Worm (Caenorhabditis elegans) whole organism, young adult: ENCODE measurements around the gene B0496.11.

Experiments used
- B0261.1 ChIP-seq: sonication (generic microtip); optimal IDR thresholded peaks from 2 replicates; lab custom pipeline; 2016; ENCODE audit warnings: mild to moderate bottlenecking, missing genetic modification characterization, moderate library complexity, missing compliant biosample characterization
- C06A6.2 ChIP-seq: fragments of 200-800 bp; sonication (Bioruptor generic); conservative IDR thresholded peaks from 2 replicates; pipeline ENCODE4 v1.3.6; 2022; ENCODE audit warnings: missing genetic modification characterization, missing compliant biosample characterization
- D2030.7 ChIP-seq: fragments of 200-800 bp; sonication (Bioruptor generic); IDR thresholded peaks from 2 replicates; pipeline ENCODE4 v1.3.6; 2022; ENCODE audit warnings: missing genetic modification reagents, missing genetic modification characterization, missing compliant biosample characterization
- F37B4.10 ChIP-seq: fragments of 200-800 bp; sonication (Bioruptor generic); IDR thresholded peaks from 2 replicates; pipeline ENCODE4 v1.3.6; 2022; ENCODE audit warnings: missing genetic modification characterization, missing compliant biosample characterization
- F55B11.4 ChIP-seq: sonication (generic microtip); optimal IDR thresholded peaks from 2 replicates; lab custom pipeline; 2016; ENCODE audit warnings: missing compliant biosample characterization, missing genetic modification characterization, borderline replicate concordance; ENCODE audit not compliant: insufficient read depth
- K12H6.12 ChIP-seq: fragments of 200-800 bp; sonication (Bioruptor generic); optimal IDR thresholded peaks from 2 replicates; lab custom pipeline; 2018; ENCODE audit warnings: mild to moderate bottlenecking, missing genetic modification characterization, missing compliant biosample characterization
- Y79H2A.3 ChIP-seq: fragments of 200-800 bp; sonication (Bioruptor generic); conservative IDR thresholded peaks from 2 replicates; pipeline ENCODE4 v1.3.6; 2022; ENCODE audit warnings: missing genetic modification reagents, missing genetic modification characterization, missing compliant biosample characterization
- ZK185.1 ChIP-seq: sonication (generic microtip); optimal IDR thresholded peaks from 2 replicates; lab custom pipeline; 2016; ENCODE audit warnings: mild to moderate bottlenecking, missing genetic modification characterization, missing compliant biosample characterization; ENCODE audit not compliant: poor library complexity, severe bottlenecking
- aptf-3 ChIP-seq: fragments of 200-800 bp; sonication (Bioruptor generic); IDR thresholded peaks from 2 replicates; pipeline ENCODE4 v1.3.6; 2022; ENCODE audit warnings: missing genetic modification characterization, missing compliant biosample characterization
- atf-7 ChIP-seq: sonication (generic microtip); optimal IDR thresholded peaks from 2 replicates; lab custom pipeline; 2017; ENCODE audit warnings: mild to moderate bottlenecking, missing genetic modification characterization, missing compliant biosample characterization
- athp-1 ChIP-seq: sonication (generic microtip); optimal IDR thresholded peaks from 2 replicates; lab custom pipeline; 2017; ENCODE audit warnings: mild to moderate bottlenecking, missing genetic modification characterization, missing compliant biosample characterization
- attf-3 ChIP-seq: fragments of 200-800 bp; sonication (Bioruptor generic); conservative IDR thresholded peaks from 2 replicates; pipeline ENCODE4 v1.3.6; 2022; ENCODE audit warnings: missing genetic modification reagents, missing genetic modification characterization, missing compliant biosample characterization
- attf-5 ChIP-seq: fragments of 200-800 bp; sonication (Bioruptor generic); optimal IDR thresholded peaks from 2 replicates; lab custom pipeline; 2018; ENCODE audit warnings: mild to moderate bottlenecking, missing genetic modification characterization, missing compliant biosample characterization
- attf-6 ChIP-seq: fragments of 200-800 bp; sonication (Bioruptor generic); IDR thresholded peaks from 2 replicates; pipeline ENCODE4 v1.3.6; 2022; ENCODE audit warnings: missing genetic modification reagents, missing genetic modification characterization, missing compliant biosample characterization
- cebp-1 ChIP-seq, 2 experiments: fragments of 200-800 bp in 1 of 2; sonication (Bioruptor generic) in 1 of 2; sonication (generic microtip) in 1 of 2; IDR thresholded peaks in 1 of 2; optimal IDR thresholded peaks in 1 of 2; 2 replicates each; pipeline versions ENCODE4 v1.3.6 to Lab custom; 2017 to 2022; ENCODE audit warnings: missing compliant biosample characterization in 2 of 2, missing genetic modification characterization in 2 of 2, mild to moderate bottlenecking in 1 of 2, missing genetic modification reagents in 1 of 2, moderate library complexity in 1 of 2
- ceh-27 ChIP-seq: fragments of 200-800 bp; sonication (Bioruptor generic); optimal IDR thresholded peaks from 2 replicates; lab custom pipeline; 2018; ENCODE audit warnings: mild to moderate bottlenecking, missing genetic modification characterization, moderate library complexity, missing compliant biosample characterization
- dox-1 ChIP-seq: fragments of 200-800 bp; sonication (Bioruptor generic); IDR thresholded peaks from 2 replicates; pipeline ENCODE4 v1.3.6; 2022; ENCODE audit warnings: missing genetic modification reagents, missing genetic modification characterization, missing compliant biosample characterization
- efl-1 ChIP-seq: fragments of 150-350 bp; optimal IDR thresholded peaks from 2 replicates; lab custom pipeline; 2014; ENCODE audit warnings: missing biosample characterization, missing genetic modification reagents, missing genetic modification characterization
- egrh-3 ChIP-seq: fragments of 200-800 bp; sonication (Bioruptor generic); IDR thresholded peaks from 2 replicates; pipeline ENCODE4 v1.3.6; 2022; ENCODE audit warnings: missing genetic modification reagents, missing genetic modification characterization, missing compliant biosample characterization
- hlh-12 ChIP-seq: sonication (generic microtip); optimal IDR thresholded peaks from 2 replicates; lab custom pipeline; 2016; ENCODE audit warnings: missing genetic modification characterization, missing compliant biosample characterization
- hlh-26 ChIP-seq: fragments of 200-800 bp; sonication (Bioruptor generic); conservative IDR thresholded peaks from 2 replicates; pipeline ENCODE4 v1.3.6; 2022; ENCODE audit warnings: missing genetic modification reagents, missing genetic modification characterization, missing compliant biosample characterization
- hmg-1.2 ChIP-seq: fragments of 200-800 bp; sonication (Bioruptor generic); IDR thresholded peaks from 2 replicates; pipeline ENCODE4 v1.3.6; 2022; ENCODE audit warnings: missing genetic modification reagents, missing genetic modification characterization, missing compliant biosample characterization
- hmg-20 ChIP-seq: fragments of 200-800 bp; sonication (Bioruptor generic); IDR thresholded peaks from 2 replicates; pipeline ENCODE4 v1.3.6; 2022; ENCODE audit warnings: missing genetic modification reagents, missing genetic modification characterization, missing compliant biosample characterization
- hsf-1 ChIP-seq: fragments of 200-800 bp; sonication (Bioruptor generic); IDR thresholded peaks from 2 replicates; pipeline ENCODE4 v1.3.6; 2022; ENCODE audit warnings: missing genetic modification reagents, missing genetic modification characterization, missing compliant biosample characterization
- let-607 ChIP-seq, 2 experiments: fragments of 200-800 bp in 1 of 2; sonication (Bioruptor generic) in 1 of 2; sonication (generic microtip) in 1 of 2; optimal IDR thresholded peaks; 2 replicates each; lab custom pipeline; 2016 to 2018; ENCODE audit warnings: mild to moderate bottlenecking in 2 of 2, missing compliant biosample characterization in 2 of 2, missing genetic modification characterization in 2 of 2, moderate library complexity in 2 of 2, missing genotype in 1 of 2
- lin-40 ChIP-seq: sonication (generic microtip); optimal IDR thresholded peaks from 2 replicates; lab custom pipeline; 2016; ENCODE audit warnings: missing genetic modification characterization, mild to moderate bottlenecking, missing compliant biosample characterization, missing genotype, missing genetic modification reagents
- madf-3 ChIP-seq: fragments of 200-800 bp; sonication (Bioruptor generic); IDR thresholded peaks from 2 replicates; pipeline ENCODE4 v1.3.6; 2022; ENCODE audit warnings: missing genetic modification reagents, missing genetic modification characterization, missing compliant biosample characterization
- mes-4 ChIP-seq: sonication (generic microtip); optimal IDR thresholded peaks from 2 replicates; lab custom pipeline; 2016; ENCODE audit warnings: missing genotype, missing genetic modification characterization, missing compliant biosample characterization
- nfya-2 ChIP-seq: fragments of 200-800 bp; sonication (Bioruptor generic); IDR thresholded peaks from 2 replicates; pipeline ENCODE4 v1.3.6; 2022; ENCODE audit warnings: missing genetic modification reagents, missing genetic modification characterization, missing compliant biosample characterization
- nhr-27 ChIP-seq: fragments of 200-800 bp; sonication (Bioruptor generic); optimal IDR thresholded peaks from 2 replicates; lab custom pipeline; 2018; ENCODE audit warnings: mild to moderate bottlenecking, missing genetic modification characterization, moderate library complexity, missing compliant biosample characterization
- nhr-80 ChIP-seq: sonication (generic microtip); optimal IDR thresholded peaks from 2 replicates; lab custom pipeline; 2016; ENCODE audit warnings: missing genetic modification characterization, missing compliant biosample characterization
- pha-4 ChIP-seq: fragments of 150-350 bp; sonication (generic microtip); optimal IDR thresholded peaks from 2 replicates; lab custom pipeline; 2014; ENCODE audit warnings: missing biosample characterization, missing genetic modification reagents, missing genetic modification characterization
- rec-8 ChIP-seq, 2 experiments: sonication (generic microtip); optimal IDR thresholded peaks; 2 replicates each; lab custom pipeline; 2016; ENCODE audit warnings: mild to moderate bottlenecking in 2 of 2, missing genetic modification characterization in 2 of 2, missing genetic modification reagents in 2 of 2, missing genotype in 2 of 2, missing biosample characterization in 1 of 2, missing compliant biosample characterization in 1 of 2, moderate library complexity in 1 of 2
- snpc-1.3 ChIP-seq: sonication (generic microtip); optimal IDR thresholded peaks from 2 replicates; lab custom pipeline; 2017; ENCODE audit warnings: missing genetic modification characterization, mild to moderate bottlenecking, missing compliant biosample characterization, antibody characterized with exemption, moderate library complexity, missing genotype, missing genetic modification reagents; ENCODE audit not compliant: insufficient read depth
- snpc-4 ChIP-seq, 5 experiments: fragments of 150-350 bp in 1 of 5; sonication (generic microtip) in 4 of 5; optimal IDR thresholded peaks; 2 replicates each; lab custom pipeline; 2014 to 2018; ENCODE audit warnings: missing genetic modification characterization in 5 of 5, missing biosample characterization in 3 of 5, antibody characterized with exemption in 2 of 5, mild to moderate bottlenecking in 2 of 5, missing compliant biosample characterization in 2 of 5, missing genotype in 2 of 5, moderate library complexity in 2 of 5, missing genetic modification reagents in 1 of 5
- somi-1 ChIP-seq: fragments of 200-800 bp; sonication (Bioruptor generic); optimal IDR thresholded peaks from 2 replicates; lab custom pipeline; 2018; ENCODE audit warnings: mild to moderate bottlenecking, missing genetic modification characterization, missing compliant biosample characterization
- unc-130 ChIP-seq: sonication (generic microtip); optimal IDR thresholded peaks from 2 replicates; lab custom pipeline; 2016; ENCODE audit warnings: missing genetic modification reagents, missing genetic modification characterization, missing compliant biosample characterization
- xnd-1 ChIP-seq: sonication (generic microtip); optimal IDR thresholded peaks from 2 replicates; lab custom pipeline; 2016; ENCODE audit warnings: missing genotype, missing genetic modification reagents, missing genetic modification characterization, missing compliant biosample characterization
- zfh-2 ChIP-seq: fragments of 200-800 bp; sonication (Bioruptor generic); conservative IDR thresholded peaks from 2 replicates; pipeline ENCODE4 v1.3.6; 2022; ENCODE audit warnings: missing genetic modification reagents, missing genetic modification characterization, missing compliant biosample characterization
- ztf-25 ChIP-seq: fragments of 200-800 bp; sonication (Bioruptor generic); IDR thresholded peaks from 2 replicates; pipeline ENCODE4 v1.3.6; 2022; ENCODE audit warnings: missing genetic modification reagents, missing genetic modification characterization, missing compliant biosample characterization
- ztf-6 ChIP-seq: fragments of 200-800 bp; sonication (Bioruptor generic); IDR thresholded peaks from 2 replicates; pipeline ENCODE4 v1.3.6; 2022; ENCODE audit warnings: missing genetic modification reagents, missing genetic modification characterization, missing compliant biosample characterization

Gene B0496.11

ce11 chrIV:7393700-7394099 is 40.1 kb downstream of the B0496.11 start, which contains the start of gene pitr-1:
pitr-1 (plus strand) TSS chrIV:7394085.
- TF ChIP-seq aptf-3 (GFP tag; lab: Robert Waterston, UW) (no peak), athp-1 (no peak), Y79H2A.3 (GFP tag; lab: Robert Waterston, UW) (no peak), hmg-20 (GFP tag; lab: Robert Waterston, UW) (no peak), hmg-1.2 (GFP tag; lab: Robert Waterston, UW) (no peak), egrh-3 (GFP tag; lab: Robert Waterston, UW) (no peak), lin-40 (tag; lab: Kevin White, UChicago) (no peak), nfya-2 (GFP tag; lab: Robert Waterston, UW) (no peak), cebp-1 (GFP tag; IDR thresholded peaks at IDR 0.05; lab: Robert Waterston, UW) (no peak), cebp-1 (tag; optimal IDR thresholded peaks at IDR 0.05; lab: Kevin White, UChicago) (peak; percentile 15), hlh-12 (tag; lab: Kevin White, UChicago) (no peak), ztf-25 (no peak), ZK185.1 (tag; lab: Kevin White, UChicago) (peak; percentile 3), nhr-80 (tag; lab: Kevin White, UChicago) (peak; percentile 60), attf-5 (GFP tag; lab: Kevin White, UChicago) (peak; percentile 16), D2030.7 (no peak), dox-1 (no peak)

- TF ChIP-seq somi-1 (peak; percentile 18), nhr-27 (no peak), madf-3 (GFP tag; lab: Robert Waterston, UW) (no peak), lin-40 (tag; lab: Kevin White, UChicago) (no peak), F55B11.4 (tag; lab: Kevin White, UChicago) (no peak), C06A6.2 (GFP tag; lab: Robert Waterston, UW) (peak; percentile 58; the same call in 1 of the 2 replicates), snpc-4 (GFP tag; optimal IDR thresholded peaks at IDR 0.05; lab: Kevin White, UChicago) (peak; percentile 26), snpc-4 (tag; optimal IDR thresholded peaks at IDR 0.05; lab: Kevin White, UChicago) (no peak), xnd-1 (tag; lab: Kevin White, UChicago) (no peak), K12H6.12 (tag; lab: Kevin White, UChicago) (peak; percentile 68), zfh-2 (GFP tag; lab: Robert Waterston, UW) (peak; percentile 38; the same call in 1 of the 2 replicates), efl-1 (GFP tag; lab: Kevin White, UChicago) (no peak), attf-3 (GFP tag; lab: Robert Waterston, UW) (no peak), cebp-1 (GFP tag; IDR thresholded peaks at IDR 0.05; lab: Robert Waterston, UW) (peak; percentile 95), cebp-1 (tag; optimal IDR thresholded peaks at IDR 0.05; lab: Kevin White, UChicago) (peak; percentile 98), atf-7 (tag; lab: Kevin White, UChicago) (peak; percentile 61), let-607 (tag; optimal IDR thresholded peaks at IDR 0.05; lab: Kevin White, UChicago) (no peak), ZK185.1 (tag; lab: Kevin White, UChicago) (no peak), mes-4 (tag; lab: Kevin White, UChicago) (no peak), pha-4 (tag; lab: Kevin White, UChicago) (no peak)
Measured at ce11 chrIV:7391534-7392343, 42.0 kb downstream of the B0496.11 start.

- TF ChIP-seq F37B4.10 (GFP tag; lab: Robert Waterston, UW) (no peak), B0261.1 (tag; lab: Kevin White, UChicago) (no peak), attf-6 (GFP tag; lab: Robert Waterston, UW) (no peak), rec-8 (tag; optimal IDR thresholded peaks at IDR 0.05; lab: Kevin White, UChicago) (no peak), mes-4 (tag; lab: Kevin White, UChicago) (no peak), Y79H2A.3 (GFP tag; lab: Robert Waterston, UW) (no peak), hsf-1 (GFP tag; lab: Robert Waterston, UW) (0 out of 2 replicates have a peak, but pooled peaks have one; percentile 44), dox-1 (0 out of 2 replicates have a peak, but pooled peaks have one; percentile 36), unc-130 (GFP tag; lab: Kevin White, UChicago) (no peak), snpc-1.3 (tag; lab: Kevin White, UChicago) (no peak), ceh-27 (GFP tag; lab: Kevin White, UChicago) (no peak), ztf-6 (GFP tag; lab: Robert Waterston, UW) (no peak), hlh-26 (GFP tag; lab: Robert Waterston, UW) (no peak)
Measured at ce11 chrIV:7390126-7390766, 43.5 kb downstream of the B0496.11 start.
